Fruit fly (Drosophila melanogaster): ENCODE results near the gene CG11899.

DNA sequence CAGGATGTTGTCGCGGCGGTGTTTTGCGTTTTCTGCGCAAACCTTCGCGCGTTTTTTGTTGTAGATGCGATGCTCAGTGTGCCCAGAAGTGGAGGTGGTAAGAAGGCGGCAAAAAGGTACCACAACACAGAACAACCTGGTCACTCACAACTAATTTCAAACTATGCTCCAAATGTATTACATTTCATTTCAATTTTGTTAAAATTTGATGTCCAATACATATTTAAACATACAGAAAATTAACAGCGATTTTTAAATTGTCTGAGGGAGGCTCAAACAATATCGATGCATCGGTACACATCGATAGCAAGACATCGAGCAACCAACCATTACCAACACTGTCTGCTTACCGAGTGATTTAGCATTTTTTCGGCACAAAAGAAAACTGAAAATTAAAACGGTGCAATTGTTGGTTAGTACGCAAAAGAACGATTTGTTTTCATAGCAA, 47.0 kb upstream of the CG11899 start, which contains the start of the genes Slbp and Rpn2:
- TF ChIP-seq CG8478 (optimal IDR thresholded peaks at IDR 0.05) (no peak), CTCF (optimal IDR thresholded peaks at IDR 0.05) (no peak)
